Fruit fly (Drosophila melanogaster) whole organism, prepupa: ENCODE results near the gene CG7069.

Experiments used
- Blimp-1 ChIP-seq: fragments of 200-800 bp; sonication (Bioruptor generic); optimal IDR thresholded peaks from 3 replicates; lab custom pipeline; 2017; ENCODE audit warnings: missing biosample characterization, missing genetic modification characterization, mild to moderate bottlenecking, moderate library complexity, missing genetic modification reagents
- CG10669 ChIP-seq: fragments of 200-800 bp; sonication (Bioruptor generic); optimal IDR thresholded peaks from 3 replicates; lab custom pipeline; 2018; ENCODE audit warnings: missing biosample characterization, mild to moderate bottlenecking, missing genetic modification characterization, moderate library complexity
- CG15336 ChIP-seq: fragments of 200-800 bp; sonication (Bioruptor generic); IDR thresholded peaks from 2 replicates; pipeline ENCODE4 v1.3.6; 2022; ENCODE audit warnings: missing biosample characterization, missing genetic modification characterization
- CG16779 ChIP-seq: fragments of 200-800 bp; sonication (Bioruptor generic); optimal IDR thresholded peaks from 3 replicates; lab custom pipeline; 2017; ENCODE audit warnings: missing biosample characterization, mild to moderate bottlenecking, missing genetic modification characterization
- CG3032 ChIP-seq: fragments of 200-800 bp; optimal IDR thresholded peaks from 2 replicates; lab custom pipeline; 2019; ENCODE audit warnings: missing biosample characterization, mild to moderate bottlenecking, missing genetic modification characterization, moderate library complexity
- CG31627 ChIP-seq: fragments of 200-800 bp; sonication (Bioruptor generic); optimal IDR thresholded peaks from 3 replicates; lab custom pipeline; 2016; ENCODE audit warnings: missing biosample characterization, missing genetic modification characterization
- CG6163 ChIP-seq: fragments of 200-800 bp; sonication (Bioruptor generic); IDR thresholded peaks from 3 replicates; pipeline ENCODE4 v1.3.6; 2022; ENCODE audit warnings: missing biosample characterization, missing genetic modification characterization
- CG6276 ChIP-seq: fragments of 200-800 bp; sonication (Bioruptor generic); optimal IDR thresholded peaks from 2 replicates; lab custom pipeline; 2017; ENCODE audit warnings: missing biosample characterization, mild to moderate bottlenecking, missing genetic modification characterization
- CG6792 ChIP-seq: fragments of 200-800 bp; sonication (Bioruptor generic); optimal IDR thresholded peaks from 3 replicates; lab custom pipeline; 2016; ENCODE audit warnings: missing biosample characterization, missing genetic modification characterization
- CG6808 ChIP-seq: fragments of 200-800 bp; sonication (Bioruptor generic); optimal IDR thresholded peaks from 3 replicates; lab custom pipeline; 2017; ENCODE audit warnings: missing biosample characterization, missing genetic modification characterization, mild to moderate bottlenecking, moderate library complexity, missing genetic modification reagents
- CG6854 ChIP-seq: fragments of 200-800 bp; sonication (Bioruptor generic); optimal IDR thresholded peaks from 2 replicates; lab custom pipeline; 2017; ENCODE audit warnings: missing biosample characterization, mild to moderate bottlenecking, missing genetic modification characterization
- CG7368 ChIP-seq: fragments of 200-800 bp; sonication (Bioruptor generic); optimal IDR thresholded peaks from 3 replicates; lab custom pipeline; 2016; ENCODE audit warnings: missing biosample characterization, missing genetic modification characterization
- CG8119 ChIP-seq: fragments of 200-800 bp; sonication (Bioruptor generic); IDR thresholded peaks from 3 replicates; pipeline ENCODE4 v1.3.6; 2022; ENCODE audit warnings: missing biosample characterization, missing genetic modification characterization
- CG8319 ChIP-seq: fragments of 200-800 bp; sonication (Bioruptor generic); optimal IDR thresholded peaks from 3 replicates; lab custom pipeline; 2016; ENCODE audit warnings: missing biosample characterization, missing genetic modification characterization
- CG8632 ChIP-seq: fragments of 200-800 bp; sonication (Bioruptor generic); optimal IDR thresholded peaks from 3 replicates; lab custom pipeline; 2016; ENCODE audit warnings: missing biosample characterization, missing genetic modification characterization
- CG9139 ChIP-seq: fragments of 200-800 bp; sonication (Bioruptor generic); optimal IDR thresholded peaks from 3 replicates; lab custom pipeline; 2017; ENCODE audit warnings: missing biosample characterization, mild to moderate bottlenecking, missing genetic modification characterization
- Eip75B ChIP-seq: fragments of 200-800 bp; sonication (Bioruptor generic); optimal IDR thresholded peaks from 3 replicates; lab custom pipeline; 2016; ENCODE audit warnings: missing biosample characterization, missing genetic modification characterization
- Eip78C ChIP-seq: fragments of 200-800 bp; sonication (Bioruptor generic); peaks from one replicate; lab custom pipeline; 2016; ENCODE audit warnings: missing biosample characterization, missing genetic modification characterization
- Hr38 ChIP-seq: sonication (Bioruptor generic); optimal IDR thresholded peaks from 2 replicates; lab custom pipeline; 2016; ENCODE audit warnings: missing biosample characterization, missing genetic modification characterization
- Hr39 ChIP-seq: fragments of 200-800 bp; sonication (Bioruptor generic); optimal IDR thresholded peaks from 2 replicates; lab custom pipeline; 2016; ENCODE audit warnings: missing biosample characterization, missing genetic modification characterization
- Hr4 ChIP-seq: fragments of 200-800 bp; sonication (Bioruptor generic); optimal IDR thresholded peaks from 3 replicates; lab custom pipeline; 2016; ENCODE audit warnings: missing biosample characterization, missing genetic modification characterization
- Lpt ChIP-seq: fragments of 200-800 bp; sonication (Bioruptor generic); optimal IDR thresholded peaks from 3 replicates; lab custom pipeline; 2016; ENCODE audit warnings: missing biosample characterization, missing genetic modification characterization
- Met ChIP-seq: fragments of 200-800 bp; sonication (Bioruptor generic); optimal IDR thresholded peaks from 3 replicates; lab custom pipeline; 2016; ENCODE audit warnings: missing biosample characterization, missing genetic modification characterization
- OdsH ChIP-seq: fragments of 200-800 bp; sonication (Bioruptor generic); optimal IDR thresholded peaks from 3 replicates; lab custom pipeline; 2016; ENCODE audit warnings: missing biosample characterization, missing genetic modification characterization
- Smox ChIP-seq: fragments of 200-800 bp; sonication (Bioruptor generic); optimal IDR thresholded peaks from 3 replicates; lab custom pipeline; 2016; ENCODE audit warnings: missing biosample characterization, missing genetic modification characterization
- Sox102F ChIP-seq: fragments of 200-800 bp; sonication (Bioruptor generic); optimal IDR thresholded peaks from 2 replicates; lab custom pipeline; 2016; ENCODE audit warnings: missing biosample characterization, mild to moderate bottlenecking, missing genetic modification characterization
- Sox14 ChIP-seq: fragments of 200-800 bp; sonication (Bioruptor generic); optimal IDR thresholded peaks from 3 replicates; lab custom pipeline; 2016; ENCODE audit warnings: missing biosample characterization, missing genetic modification characterization
- achi ChIP-seq: fragments of 200-800 bp; sonication (Bioruptor generic); optimal IDR thresholded peaks from 3 replicates; lab custom pipeline; 2016; ENCODE audit warnings: missing biosample characterization, missing genetic modification characterization
- acj6 ChIP-seq: fragments of 200-800 bp; sonication (Bioruptor generic); optimal IDR thresholded peaks from 3 replicates; lab custom pipeline; 2016; ENCODE audit warnings: missing biosample characterization, missing genetic modification characterization
- cyc ChIP-seq: fragments of 200-800 bp; sonication (Bioruptor generic); optimal IDR thresholded peaks from 3 replicates; lab custom pipeline; 2016; ENCODE audit warnings: missing biosample characterization, missing genetic modification characterization
- dsx ChIP-seq: fragments of 200-800 bp; optimal IDR thresholded peaks from 3 replicates; lab custom pipeline; 2019; ENCODE audit warnings: missing biosample characterization, mild to moderate bottlenecking, missing genetic modification characterization, moderate library complexity; ENCODE audit not compliant: poor library complexity, severe bottlenecking
- esn ChIP-seq: fragments of 200-800 bp; sonication (Bioruptor generic); optimal IDR thresholded peaks from 2 replicates; lab custom pipeline; 2016; ENCODE audit warnings: missing biosample characterization, mild to moderate bottlenecking, missing genetic modification characterization, moderate library complexity
- fd85E ChIP-seq: fragments of 200-800 bp; sonication (Bioruptor generic); optimal IDR thresholded peaks from 3 replicates; lab custom pipeline; 2016; ENCODE audit warnings: missing biosample characterization, missing genetic modification characterization
- fkh ChIP-seq: fragments of 200-800 bp; sonication (Bioruptor generic); optimal IDR thresholded peaks from 3 replicates; lab custom pipeline; 2017; ENCODE audit warnings: missing biosample characterization, mild to moderate bottlenecking, missing genetic modification characterization, moderate library complexity
- lz ChIP-seq: fragments of 200-800 bp; sonication (Bioruptor generic); optimal IDR thresholded peaks from 3 replicates; lab custom pipeline; 2016; ENCODE audit warnings: missing biosample characterization, missing genetic modification characterization
- net ChIP-seq: fragments of 200-800 bp; sonication (Bioruptor generic); optimal IDR thresholded peaks from 3 replicates; lab custom pipeline; 2016; ENCODE audit warnings: missing biosample characterization, missing genetic modification characterization
- pdm3 ChIP-seq: fragments of 200-800 bp; sonication (Bioruptor generic); optimal IDR thresholded peaks from 3 replicates; lab custom pipeline; 2016; ENCODE audit warnings: missing biosample characterization, missing genetic modification characterization
- salr ChIP-seq, 2 experiments: fragments of 200-800 bp; sonication (Bioruptor generic); optimal IDR thresholded peaks; 3 replicates each; lab custom pipeline; 2016 to 2018; ENCODE audit warnings: missing biosample characterization in 2 of 2, missing genetic modification characterization in 2 of 2, mild to moderate bottlenecking in 1 of 2
- ss ChIP-seq, 2 experiments: fragments of 200-800 bp; sonication (Bioruptor generic); optimal IDR thresholded peaks; 2 replicates in 1 of 2; 3 replicates in 1 of 2; lab custom pipeline; 2017 to 2018; ENCODE audit warnings: mild to moderate bottlenecking in 2 of 2, missing biosample characterization in 2 of 2, missing genetic modification characterization in 2 of 2, moderate library complexity in 1 of 2
- svp ChIP-seq: fragments of 200-800 bp; sonication (Bioruptor generic); peaks from one replicate; lab custom pipeline; 2016; ENCODE audit warnings: missing biosample characterization, missing genetic modification characterization
- topi ChIP-seq: fragments of 200-800 bp; sonication (Bioruptor generic); optimal IDR thresholded peaks from 3 replicates; lab custom pipeline; 2016; ENCODE audit warnings: missing biosample characterization, missing genetic modification characterization
- vri ChIP-seq: fragments of 200-800 bp; sonication (Bioruptor generic); optimal IDR thresholded peaks from 3 replicates; lab custom pipeline; 2016; ENCODE audit warnings: missing biosample characterization, mild to moderate bottlenecking, missing genetic modification characterization

The CG7069 gene

dm6 chr3R:22362218-22362907, 10.3 kb upstream of the CG7069 start, which contains the start of the genes JMJD6, CG7071 and Muted (continued):
- TF ChIP-seq ss (GFP tag; optimal IDR thresholded peaks at IDR 0.05; lab: Kevin White, UChicago) (peak; percentile 61 to 68), cyc (peak; percentile 90), achi (GFP tag; lab: Kevin White, UChicago) (peak; percentile 96), Hr39 (GFP tag; lab: Kevin White, UChicago) (peak; percentile 89), Hr38 (GFP tag; lab: Kevin White, UChicago) (no peak), Met (GFP tag; lab: Kevin White, UChicago) (peak; percentile 91), CG15336 (peak; percentile 84), CG9139 (no peak), CG6854 (GFP tag; lab: Kevin White, UChicago) (peak; percentile 60), CG31627 (peak; percentile 92), Sox102F (GFP tag; lab: Kevin White, UChicago) (peak; percentile 79), salr (GFP tag; optimal IDR thresholded peaks at IDR 0.05; lab: Kevin White, UChicago) (peak; percentile 67 to 72), net (GFP tag; lab: Kevin White, UChicago) (peak; percentile 80), CG6792 (GFP tag; lab: Kevin White, UChicago) (peak; percentile 86), fkh (GFP tag; lab: Kevin White, UChicago) (peak; percentile 84), topi (GFP tag; lab: Kevin White, UChicago) (peak; percentile 88), esn (GFP tag; lab: Kevin White, UChicago) (peak; percentile 92), CG8119 (GFP tag; lab: Robert Waterston, UW) (peak; percentile 74; the same call in 2 of the 3 replicates), CG16779 (tag; lab: Kevin White, UChicago) (peak; percentile 54), acj6 (peak; percentile 87), OdsH (peak; percentile 90), CG7368 (peak; percentile 80), CG6163 (peak; percentile 87)

dm6 chr3R:22365660-22366195, 6.9 kb upstream of the CG7069 start, which contains the start of gene CG5382:
Gene CG5382, minus strand, starts transcription at chr3R:22365983.
- no peak for TF ChIP-seq CG6792 (GFP tag; lab: Kevin White, UChicago)
- TF ChIP-seq Lpt: no peak

- peak; percentile 45 for TF ChIP-seq Smox (GFP tag; lab: Kevin White, UChicago)
- peak; percentile 47 for TF ChIP-seq Sox14
- TF ChIP-seq CG6276: peak; percentile 41
- no peak for TF ChIP-seq Blimp-1
- peak; percentile 72 for TF ChIP-seq Eip78C
- peak; percentile 39 for TF ChIP-seq topi (GFP tag; lab: Kevin White, UChicago)
- peak; percentile 47 for TF ChIP-seq CG10669 (GFP tag; lab: Kevin White, UChicago)
- TF ChIP-seq Hr4 (GFP tag; lab: Kevin White, UChicago): peak; percentile 49
- TF ChIP-seq CG16779 (tag; lab: Kevin White, UChicago): no peak
- peak; percentile 59 for TF ChIP-seq CG6808 (GFP tag; lab: Kevin White, UChicago)
- TF ChIP-seq CG8319 (GFP tag; lab: Kevin White, UChicago): no peak
- peak; percentile 16 for TF ChIP-seq Eip75B
- TF ChIP-seq vri: peak; percentile 48
- TF ChIP-seq CG8632 (GFP tag; lab: Kevin White, UChicago): no peak
- peak; percentile 46 for TF ChIP-seq esn (GFP tag; lab: Kevin White, UChicago)
- TF ChIP-seq lz (GFP tag; lab: Kevin White, UChicago): peak; percentile 36
- no peak for TF ChIP-seq CG6854 (GFP tag; lab: Kevin White, UChicago)
- peak; percentile 41 for TF ChIP-seq CG3032 (tag; lab: Kevin White, UChicago)
- TF ChIP-seq Hr39 (GFP tag; lab: Kevin White, UChicago): peak; percentile 20
- peak; percentile 45 for TF ChIP-seq OdsH
- peak; percentile 57 for TF ChIP-seq svp (GFP tag; lab: Kevin White, UChicago)
- peak in 1 of 2 experiments; percentile 32 for TF ChIP-seq ss (GFP tag; optimal IDR thresholded peaks at IDR 0.05; lab: Kevin White, UChicago)
- no peak for TF ChIP-seq fd85E (GFP tag; lab: Kevin White, UChicago)
- TF ChIP-seq dsx (GFP tag; lab: Kevin White, UChicago): peak; percentile 16
- TF ChIP-seq cyc: peak; percentile 26
- peak; percentile 36 for TF ChIP-seq pdm3 (GFP tag; lab: Kevin White, UChicago)
- TF ChIP-seq CG8119 (GFP tag; lab: Robert Waterston, UW): peak; percentile 62; the same call in 2 of the 3 replicates
- TF ChIP-seq fkh (GFP tag; lab: Kevin White, UChicago): no peak
- TF ChIP-seq Met (GFP tag; lab: Kevin White, UChicago): peak; percentile 26
Measured at dm6 chr3R:22367126-22368076, 5.2 kb upstream of the CG7069 start, which contains the start of the genes Polr3F and PyK. Gene Polr3F, minus strand, starts transcription at chr3R:22367373. Gene PyK, plus strand, starts transcription at chr3R:22367536.
